Fruit fly (Drosophila melanogaster) whole organism, embryonic: Measurements from ENCODE around the gene tup.

Experiments
- B-H1 ChIP-seq: fragments of 200-800 bp; sonication (Bioruptor generic); IDR thresholded peaks from 3 replicates; pipeline ENCODE4 v1.3.6; 2022; ENCODE audit warnings: missing biosample characterization, missing genetic modification characterization
- Bdp1 ChIP-seq: fragments of 200-800 bp; sonication (Bioruptor generic); optimal IDR thresholded peaks from 3 replicates; lab custom pipeline; 2016; ENCODE audit warnings: missing biosample characterization, missing genetic modification characterization
- CG1024 ChIP-seq: fragments of 200-800 bp; sonication (Bioruptor generic); IDR thresholded peaks from 2 replicates; pipeline ENCODE4 v1.3.6; 2022; ENCODE audit warnings: missing biosample characterization, missing genetic modification characterization
- CG10321 ChIP-seq: fragments of 200-800 bp; sonication (Bioruptor generic); IDR thresholded peaks from 2 replicates; pipeline ENCODE4 v1.3.6; 2022; ENCODE audit warnings: missing biosample characterization, missing genetic modification characterization
- CG10543 ChIP-seq: fragments of 200-800 bp; sonication (Bioruptor generic); optimal IDR thresholded peaks from 3 replicates; lab custom pipeline; 2017; ENCODE audit warnings: missing biosample characterization, mild to moderate bottlenecking, missing genetic modification characterization, moderate library complexity
- CG11504 ChIP-seq: fragments of 200-800 bp; sonication (Bioruptor generic); optimal IDR thresholded peaks from 3 replicates; lab custom pipeline; 2019; ENCODE audit warnings: missing biosample characterization, mild to moderate bottlenecking, missing genetic modification characterization, moderate library complexity
- CG1233 ChIP-seq: fragments of 200-800 bp; sonication (Bioruptor generic); optimal IDR thresholded peaks from 4 replicates; lab custom pipeline; 2018; ENCODE audit warnings: missing biosample characterization, mild to moderate bottlenecking, missing genetic modification characterization
- CG13287 ChIP-seq: fragments of 200-800 bp; sonication (Bioruptor generic); IDR thresholded peaks from 2 replicates; pipeline ENCODE4 v1.3.6; 2022; ENCODE audit warnings: missing biosample characterization, missing genetic modification characterization; ENCODE audit not compliant: partially characterized antibody
- CG15514 ChIP-seq: fragments of 200-800 bp; sonication (Bioruptor generic); optimal IDR thresholded peaks from 3 replicates; lab custom pipeline; 2017; ENCODE audit warnings: missing biosample characterization, missing genetic modification characterization, mild to moderate bottlenecking, moderate library complexity, missing genetic modification reagents
- CG17361 ChIP-seq: fragments of 200-800 bp; sonication (Bioruptor generic); IDR thresholded peaks from 3 replicates; pipeline ENCODE4 v1.3.6; 2022; ENCODE audit warnings: missing biosample characterization, missing genetic modification characterization
- CG2199 ChIP-seq: fragments of 200-800 bp; sonication (Bioruptor generic); IDR thresholded peaks from 3 replicates; pipeline ENCODE4 v1.3.6; 2022; ENCODE audit warnings: missing biosample characterization, missing genetic modification characterization
- CG32532 ChIP-seq: fragments of 200-800 bp; sonication (Bioruptor generic); IDR thresholded peaks from 2 replicates; pipeline ENCODE4 v1.3.6; 2022; ENCODE audit warnings: missing biosample characterization, missing genetic modification characterization
- CG3847 ChIP-seq: fragments of 200-800 bp; sonication (Bioruptor generic); IDR thresholded peaks from 2 replicates; pipeline ENCODE4 v1.3.6; 2022; ENCODE audit warnings: missing biosample characterization, missing genetic modification characterization
- CG6765 ChIP-seq: fragments of 200-800 bp; sonication (Bioruptor generic); optimal IDR thresholded peaks from 3 replicates; lab custom pipeline; 2017; ENCODE audit warnings: missing biosample characterization, mild to moderate bottlenecking, missing genetic modification characterization
- CG7372 ChIP-seq: fragments of 200-800 bp; sonication (Bioruptor generic); IDR thresholded peaks from 2 replicates; pipeline ENCODE4 v1.3.6; 2022; ENCODE audit warnings: missing biosample characterization, missing genetic modification characterization
- CrebB ChIP-seq: fragments of 200-800 bp; sonication (Bioruptor generic); optimal IDR thresholded peaks from 3 replicates; lab custom pipeline; 2018; ENCODE audit warnings: missing biosample characterization, mild to moderate bottlenecking, missing genetic modification characterization
- Deaf1 ChIP-seq: fragments of 200-800 bp; optimal IDR thresholded peaks from 3 replicates; lab custom pipeline; 2019; ENCODE audit warnings: missing biosample characterization, mild to moderate bottlenecking, missing genetic modification characterization, moderate library complexity
- Dref ChIP-seq: fragments of 200-800 bp; sonication (Bioruptor generic); IDR thresholded peaks from 2 replicates; pipeline ENCODE4 v1.3.6; 2022; ENCODE audit warnings: missing biosample characterization, missing genetic modification characterization
- E2f1 ChIP-seq: fragments of 200-800 bp; sonication (Bioruptor generic); IDR thresholded peaks from 2 replicates; pipeline ENCODE4 v1.3.6; 2022; ENCODE audit warnings: missing biosample characterization, missing genetic modification characterization
- Hmr ChIP-seq: fragments of 200-800 bp; sonication (Bioruptor generic); optimal IDR thresholded peaks from 3 replicates; lab custom pipeline; 2017; ENCODE audit warnings: mild to moderate bottlenecking, missing biosample characterization, missing genetic modification reagents, missing genetic modification characterization
- Hmx ChIP-seq: fragments of 200-800 bp; sonication (Bioruptor generic); optimal IDR thresholded peaks from 2 replicates; lab custom pipeline; 2016; ENCODE audit warnings: missing biosample characterization, missing genetic modification characterization
- Hr51 ChIP-seq, 2 experiments: fragments of 200-800 bp; sonication (Bioruptor generic); optimal IDR thresholded peaks; 2 replicates in 1 of 2; 3 replicates in 1 of 2; lab custom pipeline; 2016 to 2018; ENCODE audit warnings: missing biosample characterization in 2 of 2, missing genetic modification characterization in 2 of 2, mild to moderate bottlenecking in 1 of 2, moderate library complexity in 1 of 2
- Jarid2 ChIP-seq: fragments of 200-800 bp; sonication (Bioruptor generic); optimal IDR thresholded peaks from 3 replicates; lab custom pipeline; 2017; ENCODE audit warnings: mild to moderate bottlenecking, missing biosample characterization, missing genetic modification reagents, missing genetic modification characterization
- Med ChIP-seq: fragments of 200-800 bp; sonication (Bioruptor generic); peaks from one replicate; lab custom pipeline; 2016; ENCODE audit warnings: missing biosample characterization, missing genetic modification characterization, mild to moderate bottlenecking, inconsistent platforms, moderate library complexity
- NC2β ChIP-seq: fragments of 200-800 bp; sonication (Bioruptor generic); optimal IDR thresholded peaks from 2 replicates; lab custom pipeline; 2016; ENCODE audit warnings: missing biosample characterization, missing genetic modification characterization
- NfI ChIP-seq: fragments of 200-800 bp; sonication (Bioruptor generic); optimal IDR thresholded peaks from 3 replicates; lab custom pipeline; 2018; ENCODE audit warnings: missing biosample characterization, mild to moderate bottlenecking, missing genetic modification characterization, moderate library complexity
- Opbp ChIP-seq: fragments of 200-800 bp; sonication (Bioruptor generic); IDR thresholded peaks from 3 replicates; pipeline ENCODE4 v1.3.6; 2022; ENCODE audit warnings: missing biosample characterization, missing genetic modification characterization; ENCODE audit not compliant: partially characterized antibody
- Rfx ChIP-seq: fragments of 200-800 bp; sonication (Bioruptor generic); IDR thresholded peaks from 2 replicates; pipeline ENCODE4 v1.3.6; 2022; ENCODE audit warnings: missing biosample characterization, missing genetic modification characterization
- Sry-δ ChIP-seq: fragments of 200-800 bp; sonication (Bioruptor generic); optimal IDR thresholded peaks from 2 replicates; lab custom pipeline; 2016; ENCODE audit warnings: missing biosample characterization, missing genetic modification characterization
- Xbp1 ChIP-seq: fragments of 200-800 bp; sonication (Bioruptor generic); optimal IDR thresholded peaks from 3 replicates; lab custom pipeline; 2016; ENCODE audit warnings: missing biosample characterization, mild to moderate bottlenecking, missing genetic modification characterization
- ac ChIP-seq: fragments of 200-800 bp; sonication (Bioruptor generic); optimal IDR thresholded peaks from 3 replicates; lab custom pipeline; 2017; ENCODE audit warnings: missing biosample characterization, mild to moderate bottlenecking, missing genetic modification characterization
- ash1 ChIP-seq: fragments of 200-800 bp; sonication (Bioruptor generic); optimal IDR thresholded peaks from 2 replicates; lab custom pipeline; 2018; ENCODE audit warnings: missing biosample characterization, mild to moderate bottlenecking, missing genetic modification characterization
- bsh ChIP-seq, 2 experiments: fragments of 200-800 bp; sonication (Bioruptor generic); optimal IDR thresholded peaks; 2 replicates each; lab custom pipeline; 2017 to 2018; ENCODE audit warnings: mild to moderate bottlenecking in 2 of 2, missing biosample characterization in 2 of 2, missing genetic modification characterization in 2 of 2, moderate library complexity in 1 of 2
- dpn ChIP-seq, 2 experiments: fragments of 200-800 bp; sonication (Bioruptor generic); optimal IDR thresholded peaks; 3 replicates each; lab custom pipeline; 2016; ENCODE audit warnings: missing biosample characterization in 2 of 2, missing genetic modification characterization in 2 of 2
- eyg ChIP-seq: fragments of 200-800 bp; sonication (Bioruptor generic); optimal IDR thresholded peaks from 3 replicates; lab custom pipeline; 2016; ENCODE audit warnings: missing biosample characterization, missing genetic modification characterization
- hkb ChIP-seq, 2 experiments: fragments of 200-800 bp in 1 of 2; fragments of >200 bp in 1 of 2; sonication (Bioruptor generic) in 1 of 2; IDR thresholded peaks in 1 of 2; optimal IDR thresholded peaks in 1 of 2; 2 replicates each; pipeline versions ENCODE4 v1.3.6 to Lab custom; 2017 to 2022; ENCODE audit warnings: missing biosample characterization in 1 of 2, missing genetic modification characterization in 1 of 2
- lbe ChIP-seq: fragments of 200-800 bp; sonication (Bioruptor generic); optimal IDR thresholded peaks from 2 replicates; lab custom pipeline; 2016; ENCODE audit warnings: missing biosample characterization, mild to moderate bottlenecking, missing genetic modification characterization
- mirr ChIP-seq: fragments of 200-800 bp; sonication (Bioruptor generic); optimal IDR thresholded peaks from 3 replicates; lab custom pipeline; 2018; ENCODE audit warnings: missing biosample characterization, mild to moderate bottlenecking, missing genetic modification characterization
- row ChIP-seq: fragments of 200-800 bp; sonication (Bioruptor generic); IDR thresholded peaks from 3 replicates; pipeline ENCODE4 v1.3.6; 2022; ENCODE audit warnings: missing biosample characterization, missing genetic modification characterization
- sd ChIP-seq: fragments of 200-800 bp; sonication (Bioruptor generic); optimal IDR thresholded peaks from 3 replicates; lab custom pipeline; 2018; ENCODE audit warnings: missing biosample characterization, mild to moderate bottlenecking, missing genetic modification characterization, moderate library complexity
- sens ChIP-seq: fragments of 200-800 bp; sonication (Bioruptor generic); peaks from one replicate; lab custom pipeline; 2016; ENCODE audit warnings: missing biosample characterization, missing genetic modification characterization
- sr ChIP-seq: fragments of 200-800 bp; sonication (Bioruptor generic); IDR thresholded peaks from 3 replicates; pipeline ENCODE4 v1.3.6; 2022; ENCODE audit warnings: missing biosample characterization, missing genetic modification characterization
- wek ChIP-seq: fragments of 200-800 bp; sonication (Bioruptor generic); optimal IDR thresholded peaks from 3 replicates; lab custom pipeline; 2018; ENCODE audit warnings: missing biosample characterization, mild to moderate bottlenecking, missing genetic modification characterization, moderate library complexity

tup gene

dm6 chr2L:18830587-18831528 lies 50.2 kb downstream of the tup start, which contains the start of the genes CG17597 and ScpX (continued):
- TF ChIP-seq Bdp1 (GFP tag; lab: Kevin White, UChicago) (peak; percentile 13), Hmr (GFP tag; lab: Kevin White, UChicago) (peak; percentile 63), ash1 (no peak), CG13287 (GFP tag; lab: Robert Waterston, UW) (peak; percentile 86), NC2β (GFP tag; lab: Kevin White, UChicago) (peak; percentile 21), eyg (GFP tag; lab: Kevin White, UChicago) (peak; percentile 38), CG2199 (no peak), CG7372 (GFP tag; lab: Robert Waterston, UW) (0 out of 2 replicates have a peak, but pooled peaks have one; percentile 11)

DNA sequence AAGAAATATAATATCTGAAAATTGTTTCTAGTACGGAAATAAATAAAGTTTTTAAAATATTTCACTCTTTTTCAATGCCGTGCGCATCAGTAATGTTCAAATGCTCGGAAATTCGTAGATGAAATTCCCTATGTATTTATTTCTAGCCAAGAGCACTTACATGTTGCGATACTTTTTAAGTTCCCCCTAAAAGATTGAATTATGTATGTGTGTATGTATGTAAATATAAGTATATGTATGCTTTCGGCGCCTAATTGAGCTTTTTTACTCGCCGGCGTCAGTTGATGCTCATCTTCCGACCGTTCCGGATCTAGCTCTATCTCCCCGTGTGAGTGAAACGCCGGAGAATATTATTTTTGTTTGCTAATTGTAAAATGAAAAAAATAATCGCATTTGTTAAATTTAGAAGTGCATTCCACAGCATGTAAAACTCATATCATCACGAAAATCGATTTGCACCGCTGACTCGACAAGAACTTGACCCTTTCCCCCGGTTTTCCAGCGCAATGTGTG lies 54.5 kb downstream of the tup start, which contains the start of gene Ugt36E1:
Ugt36E1 (plus strand) TSS at position 275 of the 513 bp plus-strand sequence.
- peak; percentile 3 for TF ChIP-seq Med
- no peak for TF ChIP-seq CG10321 (GFP tag; lab: Robert Waterston, UW)
- peak; percentile 92 for TF ChIP-seq CG15514
- TF ChIP-seq ac (GFP tag; lab: Kevin White, UChicago) = no peak
- peak; percentile 10 for TF ChIP-seq Deaf1
- no peak for TF ChIP-seq Hr51 (GFP tag; optimal IDR thresholded peaks at IDR 0.05; lab: Kevin White, UChicago)
- TF ChIP-seq CG11504 (tag; lab: Kevin White, UChicago) = peak; percentile 62
- TF ChIP-seq sens (GFP tag; lab: Kevin White, UChicago) = peak; percentile 34
- no peak for TF ChIP-seq Dref (GFP tag; lab: Robert Waterston, UW)
- TF ChIP-seq sd (tag; lab: Kevin White, UChicago) = peak; percentile 10
- TF ChIP-seq Xbp1 (GFP tag; lab: Kevin White, UChicago) = no peak
- no peak for TF ChIP-seq sr (GFP tag; lab: Robert Waterston, UW)

DNA sequence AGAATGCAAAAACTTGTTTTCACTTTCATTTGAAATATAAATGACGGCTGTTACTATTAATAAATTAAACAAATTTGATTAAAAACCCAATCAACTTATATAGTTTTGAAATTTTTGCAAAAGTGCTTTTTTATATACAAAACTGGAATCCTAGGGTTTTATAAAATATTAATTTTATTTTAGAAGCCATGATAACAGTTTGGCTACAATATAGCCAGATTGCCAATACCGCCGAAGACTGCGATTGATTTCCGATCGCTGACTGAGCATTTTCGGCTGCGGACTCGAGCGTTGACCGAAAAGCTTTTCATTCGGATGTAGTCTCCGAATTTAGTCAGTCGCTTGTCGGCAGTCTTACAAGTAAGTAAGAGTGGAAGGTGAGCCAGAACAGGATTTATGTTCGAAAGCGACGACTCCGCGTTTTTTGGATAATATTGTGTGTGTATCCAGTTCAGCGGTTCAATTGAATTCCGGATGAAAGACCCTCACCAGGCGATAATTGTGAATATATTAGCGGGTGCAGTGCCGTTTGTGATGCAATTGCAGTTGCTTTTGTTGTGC lies 57.7 kb downstream of the tup start, which contains the start of gene Ugt36D1:
Ugt36D1 (plus strand) TSS at position 306 of the 561 bp plus-strand sequence.
- TF ChIP-seq E2f1 (GFP tag; lab: Robert Waterston, UW) (peak; percentile 36; the same call in 1 of the 2 replicates), hkb (optimal IDR thresholded peaks at IDR 0.05; lab: Kevin White, UChicago) (no peak), hkb (GFP tag; IDR thresholded peaks at IDR 0.05; lab: Robert Waterston, UW) (0 out of 2 replicates have a peak, but pooled peaks have one; percentile 33), row (GFP tag; lab: Robert Waterston, UW) (peak; percentile 72), wek (GFP tag; lab: Kevin White, UChicago) (peak; percentile 8), Rfx (GFP tag; lab: Robert Waterston, UW) (peak; percentile 33; the same call in 1 of the 2 replicates), CG13287 (GFP tag; lab: Robert Waterston, UW) (peak; percentile 43; the same call in 1 of the 2 replicates), CG10543 (GFP tag; lab: Kevin White, UChicago) (peak; percentile 17), CrebB (tag; lab: Kevin White, UChicago) (peak; percentile 4), Hmx (GFP tag; lab: Kevin White, UChicago) (no peak), CG3847 (no peak), CG32532 (0 out of 2 replicates have a peak, but pooled peaks have one; percentile 24), Jarid2 (GFP tag; lab: Kevin White, UChicago) (peak; percentile 83), Opbp (GFP tag; lab: Robert Waterston, UW) (0 out of 3 replicates have a peak, but pooled peaks have one; percentile 31), CG1024 (GFP tag; lab: Robert Waterston, UW) (no peak), Deaf1 (peak; percentile 98), Sry-δ (GFP tag; lab: Kevin White, UChicago) (no peak), mirr (GFP tag; lab: Kevin White, UChicago) (peak; percentile 9), lbe (GFP tag; lab: Kevin White, UChicago) (peak; percentile 50), CG1233 (GFP tag; lab: Kevin White, UChicago) (no peak), dpn (GFP tag; optimal IDR thresholded peaks at IDR 0.05; lab: Kevin White, UChicago) (peak in 1 of 2 experiments; percentile 0), NfI (GFP tag; lab: Kevin White, UChicago) (peak; percentile 39), CG17361 (GFP tag; lab: Robert Waterston, UW) (peak; percentile 26; the same call in 1 of the 3 replicates), B-H1 (GFP tag; lab: Robert Waterston, UW) (no peak), CG6765 (GFP tag; lab: Kevin White, UChicago) (no peak), bsh (GFP tag; optimal IDR thresholded peaks at IDR 0.05; lab: Kevin White, UChicago) (no peak)
